Fruit fly (Drosophila melanogaster): Measurements from ENCODE around the gene aus.

aus gene

dm6 chr3R:21330542-21330941 lies 18.9 kb downstream of the aus start (continued):
- TF ChIP-seq CG10366 (GFP tag; IDR thresholded peaks at IDR 0.05) (peak; percentile 37; the same call in 1 of the 2 replicates), CG14441 (GFP tag; IDR thresholded peaks at IDR 0.05) (no peak), Hr51 (GFP tag; optimal IDR thresholded peaks at IDR 0.05) (peak; percentile 23 to 59), CG2199 (GFP tag; IDR thresholded peaks at IDR 0.05) (no peak), Dref (GFP tag; IDR thresholded peaks at IDR 0.05) (no peak), CG12391 (tag; optimal IDR thresholded peaks at IDR 0.05) (peak; percentile 77), Dfd (GFP tag; optimal IDR thresholded peaks at IDR 0.05) (no peak), jumu (GFP tag; optimal IDR thresholded peaks at IDR 0.05) (no peak), scrt (GFP tag; optimal IDR thresholded peaks at IDR 0.05) (peak; percentile 47), slou (GFP tag; optimal IDR thresholded peaks at IDR 0.05) (no peak), MESR4 (GFP tag; optimal IDR thresholded peaks at IDR 0.05) (no peak), cg (GFP tag; optimal IDR thresholded peaks at IDR 0.05) (no peak), CG1602 (GFP tag; optimal IDR thresholded peaks at IDR 0.05) (peak; percentile 46), hth (optimal IDR thresholded peaks at IDR 0.05) (no peak), CG1233 (GFP tag; optimal IDR thresholded peaks at IDR 0.05) (no peak), CG30403 (GFP tag; optimal IDR thresholded peaks at IDR 0.05) (peak; percentile 48), usp (GFP tag; optimal IDR thresholded peaks at IDR 0.05) (no peak), ERR (GFP tag; optimal IDR thresholded peaks at IDR 0.05) (no peak), org-1 (GFP tag; optimal IDR thresholded peaks at IDR 0.05) (peak; percentile 34), Stat92E (GFP tag; optimal IDR thresholded peaks at IDR 0.05) (no peak), CG12659 (GFP tag; optimal IDR thresholded peaks at IDR 0.05) (peak; percentile 24), Dip3 (GFP tag; optimal IDR thresholded peaks at IDR 0.05) (peak; percentile 42), zfh1 (GFP tag; IDR thresholded peaks at IDR 0.05) (peak; percentile 72), exex (tag; optimal IDR thresholded peaks at IDR 0.05) (no peak), zen (tag; optimal IDR thresholded peaks at IDR 0.05) (peak; percentile 63), Atf-2 (GFP tag; optimal IDR thresholded peaks at IDR 0.05) (peak; percentile 34), CG1832 (GFP tag; optimal IDR thresholded peaks at IDR 0.05) (no peak), Hmr (GFP tag; optimal IDR thresholded peaks at IDR 0.05) (peak; percentile 64), Dek (tag; optimal IDR thresholded peaks at IDR 0.05) (peak; percentile 38), nmo (GFP tag; optimal IDR thresholded peaks at IDR 0.05) (peak; percentile 58), zen2 (GFP tag; IDR thresholded peaks at IDR 0.05; ENCODE audit: partially characterized antibody) (no peak), CG9215 (GFP tag; IDR thresholded peaks at IDR 0.05) (no peak), ato (GFP tag; IDR thresholded peaks at IDR 0.05; ENCODE audit: partially characterized antibody) (no peak), CG11456 (GFP tag; IDR thresholded peaks at IDR 0.05) (no peak), CG18599 (GFP tag; optimal IDR thresholded peaks at IDR 0.05) (peak; percentile 79), sc (optimal IDR thresholded peaks at IDR 0.05) (no peak), sc (GFP tag; optimal IDR thresholded peaks at IDR 0.05) (peak; percentile 14), CG7928 (GFP tag; optimal IDR thresholded peaks at IDR 0.05) (no peak), CG17186 (GFP tag; optimal IDR thresholded peaks at IDR 0.05) (no peak), chn (GFP tag; optimal IDR thresholded peaks at IDR 0.05) (peak; percentile 54), CG13296 (GFP tag; optimal IDR thresholded peaks at IDR 0.05) (peak; percentile 54), Mad (GFP tag; optimal IDR thresholded peaks at IDR 0.05) (no peak), CG8944 (GFP tag; optimal IDR thresholded peaks at IDR 0.05) (no peak), lab (GFP tag; optimal IDR thresholded peaks at IDR 0.05) (peak; percentile 45), Doc2 (GFP tag; IDR thresholded peaks at IDR 0.05) (no peak), CG11695 (GFP tag; IDR thresholded peaks at IDR 0.05) (peak; percentile 61; the same call in 1 of the 3 replicates), CG2712 (tag; optimal IDR thresholded peaks at IDR 0.05) (peak; percentile 78), CG31441 (GFP tag; IDR thresholded peaks at IDR 0.05) (peak; percentile 41; the same call in 1 of the 2 replicates), Antp (GFP tag; optimal IDR thresholded peaks at IDR 0.05) (no peak), Mrtf (GFP tag; IDR thresholded peaks at IDR 0.05) (peak; percentile 57; the same call in 1 of the 3 replicates), CG2889 (GFP tag; IDR thresholded peaks at IDR 0.05) (0 out of 3 replicates have a peak, but pooled peaks have one; percentile 37)

All from whole organism, embryonic.